Worm (Caenorhabditis elegans) whole organism, early embryonic: ENCODE data around the gene lgc-20.
A peak's percentile ranks its signal among the peaks of the same experiment; 100 is the strongest.

Experiments used
- B0310.2 ChIP-seq: sonication (generic microtip); optimal IDR thresholded peaks from 2 replicates; lab custom pipeline; 2016; ENCODE audit warnings: mild to moderate bottlenecking, missing genetic modification characterization, missing compliant biosample characterization
- F13C5.2 ChIP-seq: sonication (generic microtip); optimal IDR thresholded peaks from 2 replicates; lab custom pipeline; 2017; ENCODE audit warnings: mild to moderate bottlenecking, missing genetic modification characterization, inconsistent platforms, missing compliant biosample characterization
- aly-1 ChIP-seq: sonication (generic microtip); optimal IDR thresholded peaks from 2 replicates; lab custom pipeline; 2016; ENCODE audit warnings: missing genetic modification characterization, missing compliant biosample characterization
- ama-1 ChIP-seq: fragments of 150-350 bp; optimal IDR thresholded peaks from 2 replicates; lab custom pipeline; 2014
- ceh-13 ChIP-seq: fragments of 200-800 bp; sonication (Bioruptor generic); optimal IDR thresholded peaks from 2 replicates; lab custom pipeline; 2018; ENCODE audit warnings: mild to moderate bottlenecking, missing genetic modification characterization, missing compliant biosample characterization
- ceh-36 ChIP-seq: sonication (generic microtip); optimal IDR thresholded peaks from 2 replicates; lab custom pipeline; 2016; ENCODE audit warnings: missing genetic modification characterization, inconsistent platforms, missing compliant biosample characterization
- ets-7 ChIP-seq: sonication (generic microtip); optimal IDR thresholded peaks from 2 replicates; lab custom pipeline; 2016; ENCODE audit warnings: missing genotype, missing genetic modification characterization, missing compliant biosample characterization
- flt-1 ChIP-seq: fragments of 200-800 bp; sonication (Bioruptor generic); IDR thresholded peaks from 2 replicates; pipeline ENCODE4 v1.3.6; 2022; ENCODE audit warnings: missing genetic modification characterization, missing compliant biosample characterization
- hmbx-1 ChIP-seq: sonication (generic microtip); optimal IDR thresholded peaks from 2 replicates; lab custom pipeline; 2016; ENCODE audit warnings: mild to moderate bottlenecking, missing genetic modification characterization, missing compliant biosample characterization
- hmg-4 ChIP-seq: fragments of 200-800 bp; sonication (Bioruptor generic); optimal IDR thresholded peaks from 2 replicates; lab custom pipeline; 2018; ENCODE audit warnings: mild to moderate bottlenecking, missing genetic modification characterization, missing compliant biosample characterization
- hnd-1 ChIP-seq: sonication (generic microtip); optimal IDR thresholded peaks from 2 replicates; lab custom pipeline; 2016; ENCODE audit warnings: missing genetic modification characterization, missing compliant biosample characterization
- pes-1 ChIP-seq: fragments of 200-800 bp; sonication (Bioruptor generic); IDR thresholded peaks from 2 replicates; pipeline ENCODE4 v1.3.6; 2022; ENCODE audit warnings: missing genetic modification reagents, missing genetic modification characterization, missing compliant biosample characterization
- scrt-1 ChIP-seq: fragments of 200-800 bp; sonication (Bioruptor generic); IDR thresholded peaks from 2 replicates; pipeline ENCODE4 v1.3.6; 2022; ENCODE audit warnings: missing genetic modification characterization, missing compliant biosample characterization
- sea-1 ChIP-seq: fragments of 200-800 bp; sonication (Bioruptor generic); conservative IDR thresholded peaks from 2 replicates; pipeline ENCODE4 v1.3.6; 2022; ENCODE audit warnings: missing genetic modification characterization, missing compliant biosample characterization
- tbx-11 ChIP-seq: fragments of 200-800 bp; sonication (Bioruptor generic); IDR thresholded peaks from 2 replicates; pipeline ENCODE4 v1.3.6; 2022; ENCODE audit warnings: missing genetic modification characterization, missing compliant biosample characterization
- tbx-37 ChIP-seq: fragments of 200-800 bp; sonication (Bioruptor generic); conservative IDR thresholded peaks from 2 replicates; pipeline ENCODE4 v1.3.6; 2022; ENCODE audit warnings: missing genetic modification reagents, missing genetic modification characterization, missing compliant biosample characterization
- tra-4 ChIP-seq: sonication (generic microtip); optimal IDR thresholded peaks from 2 replicates; lab custom pipeline; 2017; ENCODE audit warnings: missing genetic modification characterization, missing compliant biosample characterization

The lgc-20 gene

DNA sequence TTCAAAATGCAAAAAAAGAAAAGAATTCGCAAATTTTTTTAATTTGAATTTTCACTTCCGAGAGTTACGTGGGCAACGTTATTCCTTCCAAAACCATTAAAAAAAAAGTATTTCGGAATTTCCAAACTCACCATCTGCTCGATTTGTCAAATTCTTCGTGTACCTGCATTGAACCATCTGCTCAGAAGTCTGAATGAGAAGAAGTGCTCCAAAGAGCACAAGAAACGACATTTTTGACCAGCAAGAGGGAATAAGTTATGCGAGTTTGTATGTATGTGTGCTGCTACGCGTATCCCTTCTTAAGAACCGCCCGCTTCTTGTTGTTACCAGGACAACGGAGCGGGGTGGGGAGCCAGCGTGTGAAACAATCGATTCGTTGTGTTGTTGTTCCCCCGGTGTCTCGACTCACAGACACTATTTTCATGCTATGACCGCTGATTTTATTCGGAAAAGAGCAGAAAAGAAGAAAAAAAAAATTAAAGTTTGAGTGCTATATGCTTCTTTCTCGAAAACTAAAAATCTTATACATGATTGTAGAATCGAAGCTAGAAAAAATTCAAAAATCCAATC, at the start of gene lgc-20:
Gene lgc-20 (minus strand): TSS at position 311 of the 570 bp plus-strand sequence.
- TF ChIP-seq B0310.2 (tag; lab: Kevin White, UChicago) (no peak), hnd-1 (tag; lab: Kevin White, UChicago) (no peak), aly-1 (no peak), pes-1 (GFP tag; lab: Robert Waterston, UW) (no peak), tbx-11 (GFP tag; lab: Robert Waterston, UW) (no peak), tbx-37 (GFP tag; lab: Robert Waterston, UW) (no peak), sea-1 (no peak), tra-4 (tag; lab: Kevin White, UChicago) (no peak), hmbx-1 (no peak), ceh-13 (GFP tag; lab: Kevin White, UChicago) (no peak)

- TF ChIP-seq tbx-37 (GFP tag; lab: Robert Waterston, UW), result no peak
- no peak for TF ChIP-seq hmg-4 (GFP tag; lab: Kevin White, UChicago)
- TF ChIP-seq hnd-1 (tag; lab: Kevin White, UChicago), result no peak
- TF ChIP-seq tbx-11 (GFP tag; lab: Robert Waterston, UW), result no peak
- no peak for TF ChIP-seq F13C5.2 (tag; lab: Kevin White, UChicago)
- no peak for TF ChIP-seq ama-1
Measured at ce11 chrII:11392390-11392789, 49.0 kb upstream of the lgc-20 start.

DNA sequence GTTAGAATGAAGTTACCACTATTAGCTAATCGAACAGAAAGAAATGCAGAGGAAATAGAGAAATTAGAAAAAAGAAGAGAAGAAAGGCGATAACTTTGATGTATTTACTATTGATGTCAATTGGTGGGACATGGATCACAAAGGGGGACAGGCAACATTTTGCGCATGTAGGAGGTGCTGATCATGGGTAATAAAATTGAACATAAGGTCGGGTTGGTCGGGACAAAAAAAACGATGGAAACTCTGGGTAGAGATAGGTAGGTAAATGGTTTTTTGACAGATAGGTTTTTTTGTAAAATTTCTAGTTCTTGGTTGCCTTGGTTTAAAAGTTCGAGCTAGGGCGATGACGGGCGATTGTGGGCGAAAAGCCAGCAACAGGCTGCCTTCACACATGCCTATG, 47.5 kb upstream of the lgc-20 start, which contains the start of gene shn-1:
Gene shn-1 (minus strand): TSS at position 101 of the 400 bp plus-strand sequence.
- TF ChIP-seq B0310.2 (tag; lab: Kevin White, UChicago), result no peak
- TF ChIP-seq scrt-1, result no peak
- no peak for TF ChIP-seq sea-1
- no peak for TF ChIP-seq tbx-37 (GFP tag; lab: Robert Waterston, UW)
- TF ChIP-seq hmg-4 (GFP tag; lab: Kevin White, UChicago), result no peak
- TF ChIP-seq hmbx-1, result no peak
- no peak for TF ChIP-seq hnd-1 (tag; lab: Kevin White, UChicago)
- TF ChIP-seq tbx-11 (GFP tag; lab: Robert Waterston, UW), result no peak
- no peak for TF ChIP-seq ceh-13 (GFP tag; lab: Kevin White, UChicago)
- TF ChIP-seq pes-1 (GFP tag; lab: Robert Waterston, UW), result no peak
- TF ChIP-seq F13C5.2 (tag; lab: Kevin White, UChicago), result no peak
- TF ChIP-seq ceh-36, result no peak
- TF ChIP-seq flt-1 (GFP tag; lab: Robert Waterston, UW), result no peak
- TF ChIP-seq ama-1, result no peak
- no peak for TF ChIP-seq ets-7 (tag; lab: Kevin White, UChicago)
- TF ChIP-seq aly-1, result no peak
- TF ChIP-seq tra-4 (tag; lab: Kevin White, UChicago), result no peak

- TF ChIP-seq ceh-36 (no peak), B0310.2 (tag; lab: Kevin White, UChicago) (no peak), hnd-1 (tag; lab: Kevin White, UChicago) (no peak), ets-7 (tag; lab: Kevin White, UChicago) (no peak), scrt-1 (no peak), ama-1 (no peak), flt-1 (GFP tag; lab: Robert Waterston, UW) (no peak), tbx-37 (GFP tag; lab: Robert Waterston, UW) (no peak), aly-1 (no peak), sea-1 (no peak), tra-4 (tag; lab: Kevin White, UChicago) (no peak), hmbx-1 (no peak), pes-1 (GFP tag; lab: Robert Waterston, UW) (no peak), F13C5.2 (tag; lab: Kevin White, UChicago) (no peak), ceh-13 (GFP tag; lab: Kevin White, UChicago) (no peak), hmg-4 (GFP tag; lab: Kevin White, UChicago) (no peak), tbx-11 (GFP tag; lab: Robert Waterston, UW) (no peak)
Measured at ce11 chrII:11386950-11387349, 43.5 kb upstream of the lgc-20 start.

- TF ChIP-seq ama-1 (peak; percentile 58), tbx-37 (GFP tag; lab: Robert Waterston, UW) (no peak)
Measured at ce11 chrII:11384099-11384498, 40.7 kb upstream of the lgc-20 start.

DNA sequence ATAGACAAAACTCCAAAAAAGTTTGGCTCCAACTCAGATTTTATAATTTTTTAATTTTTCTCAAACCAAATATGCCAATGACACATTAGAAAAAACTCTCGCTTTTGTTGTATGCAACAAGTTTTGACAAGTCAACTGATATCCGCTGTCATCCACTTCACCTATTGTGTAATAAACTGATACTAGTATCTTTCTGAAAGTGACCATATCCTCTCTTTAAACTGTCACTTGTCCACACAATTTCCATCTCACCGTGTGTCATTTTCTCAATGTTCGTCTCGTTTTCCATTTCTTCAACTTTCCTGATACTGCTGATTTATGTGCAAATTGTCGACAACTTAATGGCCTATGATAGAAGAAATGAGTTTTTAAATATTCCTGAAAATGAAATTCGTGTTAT, 39.6 kb upstream of the lgc-20 start, which contains the start of the genes C33B4.5 and C33B4.4:
Gene C33B4.5 (plus strand): TSS at position 270 of the 400 bp plus-strand sequence.
Gene C33B4.4 (minus strand): TSS at position 385 of the 400 bp plus-strand sequence.
- TF ChIP-seq ceh-36 (no peak), flt-1 (GFP tag; lab: Robert Waterston, UW) (no peak), hmg-4 (GFP tag; lab: Kevin White, UChicago) (no peak), tbx-37 (GFP tag; lab: Robert Waterston, UW) (no peak), hnd-1 (tag; lab: Kevin White, UChicago) (no peak), F13C5.2 (tag; lab: Kevin White, UChicago) (no peak), aly-1 (no peak), B0310.2 (tag; lab: Kevin White, UChicago) (no peak), pes-1 (GFP tag; lab: Robert Waterston, UW) (no peak), tbx-11 (GFP tag; lab: Robert Waterston, UW) (no peak), sea-1 (no peak), ama-1 (no peak), scrt-1 (no peak), ceh-13 (GFP tag; lab: Kevin White, UChicago) (no peak), tra-4 (tag; lab: Kevin White, UChicago) (no peak), ets-7 (tag; lab: Kevin White, UChicago) (no peak)

- no peak for TF ChIP-seq tra-4 (tag; lab: Kevin White, UChicago)
- TF ChIP-seq flt-1 (GFP tag; lab: Robert Waterston, UW), result no peak
- TF ChIP-seq ama-1, result no peak
- TF ChIP-seq ceh-13 (GFP tag; lab: Kevin White, UChicago), result no peak
- no peak for TF ChIP-seq tbx-11 (GFP tag; lab: Robert Waterston, UW)
- TF ChIP-seq ceh-36, result no peak
- TF ChIP-seq B0310.2 (tag; lab: Kevin White, UChicago), result no peak
- no peak for TF ChIP-seq hnd-1 (tag; lab: Kevin White, UChicago)
Measured at ce11 chrII:11377700-11378099, 34.3 kb upstream of the lgc-20 start.
